Fruit fly (Drosophila melanogaster) whole organism, adult: ENCODE results near the gene CG14431.

Experiments
- CG1620 ChIP-seq: fragments of 200-800 bp; sonication (Bioruptor generic); optimal IDR thresholded peaks from 2 replicates; lab custom pipeline; 2016; ENCODE audit warnings: missing biosample characterization, missing genetic modification characterization
- Clk ChIP-seq: fragments of 200-800 bp; sonication (Bioruptor generic); optimal IDR thresholded peaks from 2 replicates; lab custom pipeline; 2017; ENCODE audit warnings: missing biosample characterization, missing genetic modification characterization
- kay ChIP-seq: fragments of 200-800 bp; sonication (Bioruptor generic); peaks from one replicate; lab custom pipeline; 2016; ENCODE audit warnings: missing biosample characterization, missing genetic modification characterization, borderline replicate concordance

DNA sequence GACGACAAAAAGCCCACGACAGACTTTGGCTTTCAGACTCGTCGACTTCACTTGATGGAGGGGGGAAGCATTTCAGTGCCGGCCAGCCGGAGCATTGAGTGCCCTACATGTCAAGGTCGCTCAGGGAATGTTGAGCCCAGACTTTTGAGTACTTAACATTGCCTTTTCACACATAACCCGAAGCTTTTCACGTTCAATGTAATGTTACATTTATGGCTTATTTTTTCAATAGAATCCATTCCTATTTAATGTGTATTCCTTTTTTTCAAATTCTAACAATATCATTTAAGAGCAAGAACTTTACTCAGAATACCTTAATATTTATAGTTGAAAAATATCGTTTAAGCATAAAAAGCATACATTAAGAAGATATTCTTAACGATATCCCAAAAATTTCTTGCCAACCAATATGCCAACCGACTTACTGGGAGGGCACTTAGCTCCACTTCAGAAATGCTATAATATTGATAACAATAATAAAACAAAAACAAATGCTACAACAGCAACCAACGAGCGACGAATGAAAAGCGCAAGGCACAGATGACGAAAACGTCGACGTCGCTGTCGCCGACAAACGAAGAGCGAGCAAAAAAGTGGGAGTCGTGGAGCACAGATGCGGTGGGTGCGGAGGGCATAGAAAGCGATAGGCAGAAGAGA, 48.2 kb upstream of the CG14431 start:
- TF ChIP-seq CG1620, result peak; percentile 75
- peak; percentile 63 for TF ChIP-seq Clk (GFP tag; lab: Kevin White, UChicago)
- peak; percentile 25 for TF ChIP-seq kay
